Worm (Caenorhabditis elegans) whole organism, L1 larva: ENCODE results near the gene srsx-22.

ENCODE experiments used
- C16A3.4 ChIP-seq: fragments of 150-350 bp; optimal IDR thresholded peaks from 2 replicates; lab custom pipeline; 2014; ENCODE audit warnings: missing biosample characterization, missing genetic modification characterization
- Y116A8C.19 ChIP-seq: sonication (generic microtip); optimal IDR thresholded peaks from 2 replicates; lab custom pipeline; 2016; ENCODE audit warnings: missing compliant biosample characterization, missing genetic modification characterization, borderline replicate concordance
- aha-1 ChIP-seq: fragments of 150-350 bp; optimal IDR thresholded peaks from 2 replicates; lab custom pipeline; 2014; ENCODE audit warnings: missing biosample characterization, missing genetic modification characterization
- ama-1 ChIP-seq: fragments of 150-350 bp; optimal IDR thresholded peaks from 2 replicates; lab custom pipeline; 2014
- ceh-63 ChIP-seq: fragments of 200-800 bp; sonication (Bioruptor generic); optimal IDR thresholded peaks from 2 replicates; lab custom pipeline; 2018; ENCODE audit warnings: mild to moderate bottlenecking, missing genetic modification characterization, missing compliant biosample characterization
- ceh-90 ChIP-seq: sonication (generic microtip); optimal IDR thresholded peaks from 2 replicates; lab custom pipeline; 2016; ENCODE audit warnings: missing genetic modification characterization, missing compliant biosample characterization
- ces-1 ChIP-seq: fragments of 150-350 bp; optimal IDR thresholded peaks from 2 replicates; lab custom pipeline; 2014; ENCODE audit warnings: missing biosample characterization, missing genetic modification reagents, missing genetic modification characterization
- efl-1 ChIP-seq, 4 experiments: fragments of 150-350 bp; optimal IDR thresholded peaks in 3 of 4; peaks in 1 of 4; 1 replicate in 1 of 4; 2 replicates in 3 of 4; lab custom pipeline; 2014; ENCODE audit warnings: missing biosample characterization in 2 of 4, missing genetic modification characterization in 2 of 4, missing genetic modification reagents in 2 of 4
- egl-13 ChIP-seq: sonication (generic microtip); optimal IDR thresholded peaks from 2 replicates; lab custom pipeline; 2016; ENCODE audit warnings: missing genotype, missing genetic modification reagents, missing genetic modification characterization, missing compliant biosample characterization
- elt-2 ChIP-seq: sonication (generic microtip); optimal IDR thresholded peaks from 2 replicates; lab custom pipeline; 2016; ENCODE audit warnings: missing genetic modification characterization, mild to moderate bottlenecking, inconsistent platforms, missing compliant biosample characterization, missing genetic modification reagents
- ets-5 ChIP-seq: fragments of 200-800 bp; sonication (Bioruptor generic); IDR thresholded peaks from 2 replicates; pipeline ENCODE4 v1.3.6; 2022; ENCODE audit warnings: missing genetic modification characterization, missing compliant biosample characterization
- fkh-10 ChIP-seq: sonication (generic microtip); optimal IDR thresholded peaks from 2 replicates; lab custom pipeline; 2017; ENCODE audit warnings: missing biosample characterization, missing genetic modification reagents, missing genetic modification characterization
- fkh-8 ChIP-seq: sonication (generic microtip); optimal IDR thresholded peaks from 2 replicates; lab custom pipeline; 2016; ENCODE audit warnings: mild to moderate bottlenecking, missing genetic modification characterization, missing compliant biosample characterization
- fos-1 ChIP-seq: fragments of 150-350 bp; optimal IDR thresholded peaks from 2 replicates; lab custom pipeline; 2014; ENCODE audit warnings: missing biosample characterization, missing genetic modification characterization
- grh-1 ChIP-seq: fragments of 200-800 bp; sonication (Bioruptor generic); IDR thresholded peaks from 2 replicates; pipeline ENCODE4 v1.3.6; 2022; ENCODE audit warnings: missing genetic modification reagents, missing genetic modification characterization, missing compliant biosample characterization
- hlh-4 ChIP-seq: sonication (generic microtip); optimal IDR thresholded peaks from 2 replicates; lab custom pipeline; 2016; ENCODE audit warnings: mild to moderate bottlenecking, missing genetic modification characterization, missing compliant biosample characterization
- hpl-2 ChIP-seq: fragments of 150-350 bp; optimal IDR thresholded peaks from 2 replicates; lab custom pipeline; 2014; ENCODE audit warnings: missing biosample characterization, missing genetic modification reagents, missing genetic modification characterization
- isw-1 ChIP-seq: fragments of 200-800 bp; sonication (Bioruptor generic); IDR thresholded peaks from 2 replicates; pipeline ENCODE4 v1.3.6; 2022; ENCODE audit warnings: missing genetic modification characterization, missing compliant biosample characterization
- lin-13 ChIP-seq: fragments of 150-350 bp; optimal IDR thresholded peaks from 2 replicates; lab custom pipeline; 2014; ENCODE audit warnings: missing biosample characterization, missing genetic modification reagents, missing genetic modification characterization
- lin-35 ChIP-seq, 2 experiments: fragments of 150-350 bp; optimal IDR thresholded peaks; 2 replicates each; lab custom pipeline; 2014; ENCODE audit warnings: missing biosample characterization in 2 of 2, missing genetic modification characterization in 2 of 2, missing genetic modification reagents in 2 of 2
- lin-39 ChIP-seq: fragments of 150-350 bp; optimal IDR thresholded peaks from 2 replicates; lab custom pipeline; 2014; ENCODE audit warnings: missing biosample characterization, missing genetic modification reagents, missing genetic modification characterization
- lsy-2 ChIP-seq, 2 experiments: fragments of 150-350 bp; optimal IDR thresholded peaks; 2 replicates each; lab custom pipeline; 2014; ENCODE audit warnings: missing biosample characterization in 2 of 2, missing genetic modification characterization in 2 of 2
- mab-9 ChIP-seq: fragments of 200-800 bp; sonication (Bioruptor generic); IDR thresholded peaks from 2 replicates; pipeline ENCODE4 v1.3.6; 2022; ENCODE audit warnings: missing genetic modification reagents, missing genetic modification characterization, missing compliant biosample characterization
- mep-1 ChIP-seq: fragments of 150-350 bp; optimal IDR thresholded peaks from 2 replicates; lab custom pipeline; 2014; ENCODE audit warnings: missing biosample characterization, missing genetic modification characterization
- pag-3 ChIP-seq: sonication (generic microtip); optimal IDR thresholded peaks from 2 replicates; lab custom pipeline; 2017; ENCODE audit warnings: missing genetic modification characterization, mild to moderate bottlenecking, missing compliant biosample characterization, antibody characterized with exemption, borderline replicate concordance; ENCODE audit not compliant: insufficient read depth
- pqm-1 ChIP-seq: sonication (generic microtip); optimal IDR thresholded peaks from 3 replicates; lab custom pipeline; 2017; ENCODE audit warnings: missing biosample characterization, missing genetic modification characterization
- snu-23 ChIP-seq: sonication (generic microtip); optimal IDR thresholded peaks from 2 replicates; lab custom pipeline; 2016; ENCODE audit warnings: missing genetic modification characterization, missing compliant biosample characterization
- swsn-7 ChIP-seq: sonication (generic microtip); optimal IDR thresholded peaks from 2 replicates; lab custom pipeline; 2016; ENCODE audit warnings: missing genetic modification characterization, missing compliant biosample characterization
- tlp-1 ChIP-seq: fragments of 150-350 bp; optimal IDR thresholded peaks from 2 replicates; lab custom pipeline; 2014; ENCODE audit warnings: missing biosample characterization, missing genetic modification characterization
- vab-15 ChIP-seq: sonication (generic microtip); optimal IDR thresholded peaks from 2 replicates; lab custom pipeline; 2017; ENCODE audit warnings: missing genotype, mild to moderate bottlenecking, missing genetic modification characterization, missing compliant biosample characterization
- xbp-1 ChIP-seq: sonication (generic microtip); optimal IDR thresholded peaks from 2 replicates; lab custom pipeline; 2016; ENCODE audit warnings: missing genetic modification characterization, missing compliant biosample characterization
- zag-1 ChIP-seq: fragments of 150-350 bp; optimal IDR thresholded peaks from 2 replicates; lab custom pipeline; 2014; ENCODE audit warnings: missing biosample characterization, missing genetic modification characterization

Gene srsx-22

ce11 chrV:8384809-8385208, 33.3 kb downstream of the srsx-22 start:
- TF ChIP-seq lsy-2 (tag; optimal IDR thresholded peaks at IDR 0.05; lab: Kevin White, UChicago) (no peak), grh-1 (GFP tag; lab: Robert Waterston, UW) (no peak), C16A3.4 (tag; lab: Kevin White, UChicago) (no peak), ceh-90 (no peak), lin-13 (GFP tag; lab: Kevin White, UChicago) (no peak), mab-9 (GFP tag; lab: Robert Waterston, UW) (no peak), fos-1 (tag; lab: Kevin White, UChicago) (no peak), hpl-2 (GFP tag; lab: Kevin White, UChicago) (no peak), ceh-63 (GFP tag; lab: Kevin White, UChicago) (no peak), aha-1 (tag; lab: Kevin White, UChicago) (no peak), snu-23 (GFP tag; lab: Kevin White, UChicago) (no peak), ama-1 (lab: Kevin White, UChicago) (no peak), pqm-1 (tag; lab: Kevin White, UChicago) (no peak), Y116A8C.19 (tag; lab: Kevin White, UChicago) (no peak), isw-1 (GFP tag; lab: Robert Waterston, UW) (no peak)

- TF ChIP-seq xbp-1 (tag; lab: Kevin White, UChicago) (no peak), pqm-1 (tag; lab: Kevin White, UChicago) (peak; percentile 24), efl-1 (optimal IDR thresholded peaks at IDR 0.05; lab: Kevin White, UChicago) (no peak), efl-1 (GFP tag; optimal IDR thresholded peaks at IDR 0.05 in 1 of 2; lab: Kevin White, UChicago) (peak in 1 of 2 experiments; percentile 45), elt-2 (tag; lab: Kevin White, UChicago) (peak; percentile 66)
- TF ChIP-seq, all 84 proteins: peak for 3
Measured at ce11 chrV:8385879-8386530, 34.5 kb downstream of the srsx-22 start, which contains the start of gene hsp-17. Gene hsp-17, minus strand, starts transcription at chrV:8385929.

ce11 chrV:8387056-8387455, 35.6 kb downstream of the srsx-22 start, which contains the start of gene gcy-7:
Gene gcy-7, plus strand, starts transcription at chrV:8387356.
- no peak for TF ChIP-seq egl-13 (tag; lab: Kevin White, UChicago)
- no peak for TF ChIP-seq snu-23 (GFP tag; lab: Kevin White, UChicago)
- no peak for TF ChIP-seq zag-1 (tag; lab: Kevin White, UChicago)
- no peak for TF ChIP-seq lin-39 (tag; lab: Kevin White, UChicago)
- no peak for TF ChIP-seq fkh-10
- TF ChIP-seq fkh-8 (tag; lab: Kevin White, UChicago), result no peak
- no peak for TF ChIP-seq lin-35 (GFP tag; optimal IDR thresholded peaks at IDR 0.05; lab: Kevin White, UChicago)
- TF ChIP-seq efl-1 (optimal IDR thresholded peaks at IDR 0.05; lab: Kevin White, UChicago), result no peak
- no peak for TF ChIP-seq efl-1 (GFP tag; optimal IDR thresholded peaks at IDR 0.05 in 1 of 2; lab: Kevin White, UChicago)
- TF ChIP-seq hlh-4 (tag; lab: Kevin White, UChicago), result no peak

- TF ChIP-seq vab-15 (tag; lab: Kevin White, UChicago) (no peak), tlp-1 (tag; lab: Kevin White, UChicago) (no peak), efl-1 (optimal IDR thresholded peaks at IDR 0.05; lab: Kevin White, UChicago) (no peak), efl-1 (GFP tag; optimal IDR thresholded peaks at IDR 0.05 in 1 of 2; lab: Kevin White, UChicago) (no peak)
Measured at ce11 chrV:8389307-8389706, 37.8 kb downstream of the srsx-22 start.

- TF ChIP-seq ces-1 (GFP tag; lab: Kevin White, UChicago) (no peak), swsn-7 (tag; lab: Kevin White, UChicago) (no peak), lin-35 (GFP tag; optimal IDR thresholded peaks at IDR 0.05; lab: Kevin White, UChicago) (no peak), ets-5 (GFP tag; lab: Robert Waterston, UW) (no peak), zag-1 (tag; lab: Kevin White, UChicago) (no peak), mep-1 (tag; lab: Kevin White, UChicago) (no peak), pag-3 (tag; lab: Kevin White, UChicago) (no peak)
Measured at ce11 chrV:8394357-8394850, 42.9 kb downstream of the srsx-22 start, which contains the start of the genes pho-6 and F52E1.3. Gene pho-6, minus strand, starts transcription at chrV:8394457. Gene F52E1.3, plus strand, starts transcription at chrV:8394800.
